Worm (Caenorhabditis elegans): ENCODE data around the gene T02G5.3.

Gene T02G5.3

ce11 chrII:7093339-7093821 is at the start of gene T02G5.3:
Gene T02G5.3 (plus strand): TSS chrII:7093389.
- TF ChIP-seq sea-2 (GFP tag; optimal IDR thresholded peaks at IDR 0.05) (no peak), egl-27 (tag; optimal IDR thresholded peaks at IDR 0.05) (no peak), nhr-43 (tag; optimal IDR thresholded peaks at IDR 0.05; ENCODE audit: poor library complexity, severe bottlenecking) (no peak), fkh-2 (tag; optimal IDR thresholded peaks at IDR 0.05) (no peak), nhr-237 (tag; optimal IDR thresholded peaks at IDR 0.05) (no peak), snpc-4 (tag; optimal IDR thresholded peaks at IDR 0.05) (no peak), unc-62 (GFP tag; optimal IDR thresholded peaks at IDR 0.05) (no peak), daf-12 (tag; optimal IDR thresholded peaks at IDR 0.05) (no peak)

DNA sequence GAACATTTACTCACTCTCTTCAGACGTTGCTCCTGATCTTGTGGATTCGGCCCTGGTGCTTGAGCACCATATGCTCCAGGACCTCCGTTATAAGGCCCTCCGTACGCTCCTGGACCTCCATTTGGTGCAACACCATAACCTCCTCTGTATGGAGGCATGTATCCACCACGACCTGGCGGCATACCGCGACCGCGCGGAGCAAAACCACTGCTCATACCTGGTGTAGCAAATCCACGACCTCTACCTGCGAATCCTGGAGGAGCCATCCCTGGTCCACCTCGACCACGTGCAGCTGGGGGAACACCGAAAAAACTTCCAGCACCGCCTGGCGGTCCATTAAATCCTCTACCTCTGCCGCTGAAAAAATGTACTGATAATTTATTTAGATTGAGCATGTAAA is 43.7 kb upstream of the T02G5.3 start:
- TF ChIP-seq skn-1 (tag; optimal IDR thresholded peaks at IDR 0.05) (no peak), fos-1 (tag; optimal IDR thresholded peaks at IDR 0.05) (no peak)

- TF ChIP-seq lin-39 (tag; optimal IDR thresholded peaks at IDR 0.05) = peak; percentile 20
- TF ChIP-seq pha-4 (tag; optimal IDR thresholded peaks at IDR 0.05) = peak; percentile 83
- peak; percentile 37 for TF ChIP-seq elt-2 (tag; optimal IDR thresholded peaks at IDR 0.05)
- TF ChIP-seq nhr-77 (tag; optimal IDR thresholded peaks at IDR 0.05) = no peak
- TF ChIP-seq lin-15B (tag; optimal IDR thresholded peaks at IDR 0.05) = peak; percentile 77
- peak; percentile 64 for TF ChIP-seq snpc-4 (tag; optimal IDR thresholded peaks at IDR 0.05)
- no peak for TF ChIP-seq fkh-2 (tag; optimal IDR thresholded peaks at IDR 0.05)
- peak; percentile 39 for TF ChIP-seq nhr-23 (tag; optimal IDR thresholded peaks at IDR 0.05)
- TF ChIP-seq hmg-11 (tag; optimal IDR thresholded peaks at IDR 0.05) = peak; percentile 70
- peak; percentile 21 for TF ChIP-seq pqm-1 (tag; optimal IDR thresholded peaks at IDR 0.05)
- peak; percentile 25 for TF ChIP-seq nhr-25 (tag; optimal IDR thresholded peaks at IDR 0.05)
- TF ChIP-seq nfya-1 (tag; optimal IDR thresholded peaks at IDR 0.05; ENCODE audit: insufficient read depth) = peak; percentile 74
- no peak for TF ChIP-seq nhr-12 (tag; optimal IDR thresholded peaks at IDR 0.05)
- no peak for TF ChIP-seq nhr-237 (tag; optimal IDR thresholded peaks at IDR 0.05)
- TF ChIP-seq egl-5 (tag; optimal IDR thresholded peaks at IDR 0.05) = peak; percentile 53
- TF ChIP-seq ceh-9 (tag; optimal IDR thresholded peaks at IDR 0.05) = no peak
Observed at ce11 chrII:7050021-7050722, 43.0 kb upstream of the T02G5.3 start, which contains the start of the genes tcer-1 and ZK1127.5. Gene tcer-1 (minus strand): TSS chrII:7050071. Gene ZK1127.5 (plus strand): TSS chrII:7050672.

DNA sequence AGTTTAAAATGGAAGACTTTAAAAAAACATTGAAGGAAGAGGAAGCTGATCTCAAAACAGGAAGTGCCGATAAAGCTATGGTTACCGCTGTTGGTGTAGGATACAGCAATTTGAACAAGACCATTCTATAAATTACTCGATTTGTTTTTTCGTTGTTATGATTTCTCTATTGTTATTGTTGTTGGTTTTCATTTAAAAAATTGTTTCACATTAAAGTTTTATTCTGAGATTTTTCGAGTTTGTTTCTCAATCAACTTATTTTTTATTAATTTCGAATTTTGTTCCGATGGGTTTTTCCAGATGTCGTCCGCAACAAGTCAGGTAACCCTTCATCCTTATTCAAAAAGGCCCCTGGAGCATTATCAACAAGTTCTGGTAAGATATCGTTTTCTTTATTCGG is 41.4 kb upstream of the T02G5.3 start, which contains the start of gene ZK1127.12:
Gene ZK1127.12, plus strand, starts transcription at position 301 of the 400 bp plus-strand sequence.
- no peak for TF ChIP-seq tbx-2 (tag; optimal IDR thresholded peaks at IDR 0.05)
- TF ChIP-seq daf-12 (tag; optimal IDR thresholded peaks at IDR 0.05) = no peak

ce11 chrII:7053001-7053400 is 40.2 kb upstream of the T02G5.3 start, which contains the start of gene ZK1127.13:
Gene ZK1127.13 (plus strand): TSS chrII:7053301.
- no peak for TF ChIP-seq nhr-67 (tag; optimal IDR thresholded peaks at IDR 0.05)
- no peak for TF ChIP-seq ztf-11 (tag; optimal IDR thresholded peaks at IDR 0.05)
- TF ChIP-seq nhr-28 (tag; optimal IDR thresholded peaks at IDR 0.05) = no peak
- TF ChIP-seq fkh-2 (tag; optimal IDR thresholded peaks at IDR 0.05) = no peak
- TF ChIP-seq egl-27 (tag; optimal IDR thresholded peaks at IDR 0.05) = no peak
- TF ChIP-seq pqm-1 (tag; optimal IDR thresholded peaks at IDR 0.05) = no peak
- no peak for TF ChIP-seq fos-1 (tag; optimal IDR thresholded peaks at IDR 0.05)
- TF ChIP-seq nfya-1 (tag; optimal IDR thresholded peaks at IDR 0.05; ENCODE audit: insufficient read depth) = no peak
- no peak for TF ChIP-seq nhr-76 (tag; optimal IDR thresholded peaks at IDR 0.05)
- no peak for TF ChIP-seq daf-12 (tag; optimal IDR thresholded peaks at IDR 0.05)
- no peak for TF ChIP-seq zag-1 (tag; optimal IDR thresholded peaks at IDR 0.05)

DNA sequence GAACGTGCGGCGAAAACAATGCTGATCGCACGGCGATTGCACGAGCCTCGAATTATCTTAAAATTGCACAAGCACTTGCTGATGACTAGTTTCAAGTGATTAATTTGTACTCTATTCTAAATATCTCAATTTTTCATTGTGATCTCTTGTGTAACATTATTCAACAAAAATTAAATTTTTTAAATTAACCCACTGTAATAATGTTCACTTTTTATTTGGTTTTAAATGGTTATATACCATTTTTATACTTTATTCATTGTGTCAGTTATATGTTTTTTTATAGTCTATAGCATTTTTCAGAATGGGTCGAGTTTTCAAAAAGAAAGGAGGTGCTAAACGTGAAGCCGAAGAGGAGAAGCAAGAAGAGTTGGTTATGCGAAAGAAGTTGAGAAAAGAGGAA is 39.5 kb upstream of the T02G5.3 start, which contains the start of gene ZK1127.4:
Gene ZK1127.4, plus strand, starts transcription at position 301 of the 400 bp plus-strand sequence.
- TF ChIP-seq nhr-11 (tag; optimal IDR thresholded peaks at IDR 0.05) = no peak
- TF ChIP-seq ztf-4 (tag; optimal IDR thresholded peaks at IDR 0.05) = no peak
- TF ChIP-seq nhr-67 (tag; optimal IDR thresholded peaks at IDR 0.05) = no peak
- TF ChIP-seq nfya-1 (tag; optimal IDR thresholded peaks at IDR 0.05; ENCODE audit: insufficient read depth) = no peak
- no peak for TF ChIP-seq lin-15B (tag; optimal IDR thresholded peaks at IDR 0.05)
- no peak for TF ChIP-seq nhr-77 (tag; optimal IDR thresholded peaks at IDR 0.05)
- no peak for TF ChIP-seq nhr-43 (tag; optimal IDR thresholded peaks at IDR 0.05; ENCODE audit: poor library complexity, severe bottlenecking)
- no peak for TF ChIP-seq nhr-237 (tag; optimal IDR thresholded peaks at IDR 0.05)
- TF ChIP-seq unc-39 (tag; optimal IDR thresholded peaks at IDR 0.05) = no peak
- no peak for TF ChIP-seq egl-27 (tag; optimal IDR thresholded peaks at IDR 0.05)
- TF ChIP-seq nhr-23 (tag; optimal IDR thresholded peaks at IDR 0.05) = no peak
- TF ChIP-seq zag-1 (tag; optimal IDR thresholded peaks at IDR 0.05) = no peak
- TF ChIP-seq snpc-4 (tag; optimal IDR thresholded peaks at IDR 0.05) = no peak
- no peak for TF ChIP-seq nhr-76 (tag; optimal IDR thresholded peaks at IDR 0.05)
- no peak for TF ChIP-seq pqm-1 (tag; optimal IDR thresholded peaks at IDR 0.05)
- no peak for TF ChIP-seq fkh-2 (tag; optimal IDR thresholded peaks at IDR 0.05)
- no peak for TF ChIP-seq aly-2 (tag; optimal IDR thresholded peaks at IDR 0.05)
- no peak for TF ChIP-seq jun-1 (tag; optimal IDR thresholded peaks at IDR 0.05)
- no peak for TF ChIP-seq daf-12 (tag; optimal IDR thresholded peaks at IDR 0.05)

All from whole organism, L3 larva.